Fruit fly (Drosophila melanogaster) whole organism, embryonic: ENCODE results near the gene dpr20.
A peak's percentile ranks its signal among the peaks of the same experiment; 100 is the strongest.

ENCODE experiments used
- Atf-2 ChIP-seq: fragments of 200-800 bp; sonication (Bioruptor generic); optimal IDR thresholded peaks from 2 replicates; lab custom pipeline; 2016; ENCODE audit warnings: missing biosample characterization, missing genetic modification characterization
- BEAF-32 ChIP-seq: fragments of 200-800 bp; sonication (Bioruptor generic); optimal IDR thresholded peaks from 3 replicates; lab custom pipeline; 2017; ENCODE audit warnings: missing biosample characterization, missing genetic modification characterization, mild to moderate bottlenecking, moderate library complexity, missing genetic modification reagents
- Bdp1 ChIP-seq: fragments of 200-800 bp; sonication (Bioruptor generic); optimal IDR thresholded peaks from 3 replicates; lab custom pipeline; 2016; ENCODE audit warnings: missing biosample characterization, missing genetic modification characterization
- CG11456 ChIP-seq: fragments of 200-800 bp; sonication (Bioruptor generic); IDR thresholded peaks from 3 replicates; pipeline ENCODE4 v1.3.6; 2022; ENCODE audit warnings: missing biosample characterization, missing genetic modification characterization
- CG11723 ChIP-seq: fragments of 200-800 bp; sonication (Bioruptor generic); optimal IDR thresholded peaks from 2 replicates; lab custom pipeline; 2017; ENCODE audit warnings: missing biosample characterization, mild to moderate bottlenecking, missing genetic modification characterization
- CG12104 ChIP-seq: fragments of 200-800 bp; sonication (Bioruptor generic); optimal IDR thresholded peaks from 3 replicates; lab custom pipeline; 2016; ENCODE audit warnings: missing biosample characterization, missing genetic modification characterization
- CG12219 ChIP-seq: fragments of 200-800 bp; sonication (Bioruptor generic); optimal IDR thresholded peaks from 3 replicates; lab custom pipeline; 2018; ENCODE audit warnings: missing biosample characterization, mild to moderate bottlenecking, missing genetic modification characterization
- CG12659 ChIP-seq: fragments of 200-800 bp; sonication (Bioruptor generic); optimal IDR thresholded peaks from 3 replicates; lab custom pipeline; 2017; ENCODE audit warnings: mild to moderate bottlenecking, missing biosample characterization, missing genetic modification reagents, missing genetic modification characterization
- CG12744 ChIP-seq: fragments of 200-800 bp; sonication (Bioruptor generic); optimal IDR thresholded peaks from 2 replicates; lab custom pipeline; 2016; ENCODE audit warnings: missing biosample characterization, missing genetic modification characterization
- CG13424 ChIP-seq: fragments of 200-800 bp; sonication (Bioruptor generic); optimal IDR thresholded peaks from 2 replicates; lab custom pipeline; 2019; ENCODE audit warnings: missing biosample characterization, mild to moderate bottlenecking, missing genetic modification characterization, moderate library complexity
- CG1832 ChIP-seq: fragments of 200-800 bp; sonication (Bioruptor generic); optimal IDR thresholded peaks from 2 replicates; lab custom pipeline; 2017; ENCODE audit warnings: missing biosample characterization, mild to moderate bottlenecking, missing genetic modification characterization, inconsistent platforms
- CG2199 ChIP-seq: fragments of 200-800 bp; sonication (Bioruptor generic); IDR thresholded peaks from 3 replicates; pipeline ENCODE4 v1.3.6; 2022; ENCODE audit warnings: missing biosample characterization, missing genetic modification characterization
- CG33557 ChIP-seq: fragments of 200-800 bp; sonication (Bioruptor generic); optimal IDR thresholded peaks from 2 replicates; lab custom pipeline; 2019; ENCODE audit warnings: missing biosample characterization, mild to moderate bottlenecking, missing genetic modification characterization, moderate library complexity
- CG3838 ChIP-seq: fragments of 200-800 bp; sonication (Bioruptor generic); optimal IDR thresholded peaks from 3 replicates; lab custom pipeline; 2016; ENCODE audit warnings: missing biosample characterization, missing genetic modification characterization
- CG4617 ChIP-seq: fragments of 200-800 bp; sonication (Bioruptor generic); optimal IDR thresholded peaks from 3 replicates; lab custom pipeline; 2016; ENCODE audit warnings: missing biosample characterization, missing genetic modification characterization, borderline replicate concordance
- CG9817 ChIP-seq: fragments of 200-800 bp; sonication (Bioruptor generic); optimal IDR thresholded peaks from 2 replicates; lab custom pipeline; 2018; ENCODE audit warnings: missing biosample characterization, mild to moderate bottlenecking, missing genetic modification characterization, moderate library complexity
- D ChIP-seq, 2 experiments: fragments of 200-800 bp in 1 of 2; fragments of >200 bp in 1 of 2; sonication (Bioruptor generic) in 1 of 2; optimal IDR thresholded peaks; 2 replicates in 1 of 2; 3 replicates in 1 of 2; lab custom pipeline; 2017; ENCODE audit warnings: mild to moderate bottlenecking in 1 of 2, missing biosample characterization in 1 of 2, missing genetic modification characterization in 1 of 2, missing genetic modification reagents in 1 of 2
- GATAe ChIP-seq: fragments of 200-800 bp; sonication (Bioruptor generic); conservative IDR thresholded peaks from 2 replicates; pipeline ENCODE4 v1.3.6; 2022; ENCODE audit warnings: missing biosample characterization, missing genetic modification characterization
- Lpt ChIP-seq: fragments of >200 bp; optimal IDR thresholded peaks from 2 replicates; lab custom pipeline; 2018; ENCODE audit warnings: missing biosample characterization, missing genetic modification characterization
- Max ChIP-seq: fragments of 200-800 bp; sonication (Bioruptor generic); optimal IDR thresholded peaks from 2 replicates; lab custom pipeline; 2016; ENCODE audit warnings: missing biosample characterization, mild to moderate bottlenecking, missing genetic modification characterization
- Med ChIP-seq: fragments of 200-800 bp; sonication (Bioruptor generic); peaks from one replicate; lab custom pipeline; 2016; ENCODE audit warnings: missing biosample characterization, missing genetic modification characterization, mild to moderate bottlenecking, inconsistent platforms, moderate library complexity
- NfI ChIP-seq: fragments of 200-800 bp; sonication (Bioruptor generic); optimal IDR thresholded peaks from 3 replicates; lab custom pipeline; 2018; ENCODE audit warnings: missing biosample characterization, mild to moderate bottlenecking, missing genetic modification characterization, moderate library complexity
- Oaz ChIP-seq: fragments of 200-800 bp; sonication (Bioruptor generic); IDR thresholded peaks from 2 replicates; pipeline ENCODE4 v1.3.6; 2022; ENCODE audit warnings: missing biosample characterization, missing genetic modification characterization
- Oli ChIP-seq: fragments of 200-800 bp; sonication (Bioruptor generic); optimal IDR thresholded peaks from 2 replicates; lab custom pipeline; 2018; ENCODE audit warnings: missing biosample characterization, mild to moderate bottlenecking, missing genetic modification characterization, moderate library complexity
- Side ChIP-seq: fragments of 200-800 bp; sonication (Bioruptor generic); optimal IDR thresholded peaks from 2 replicates; lab custom pipeline; 2016; ENCODE audit warnings: missing biosample characterization, missing genetic modification characterization
- Sox100B ChIP-seq: fragments of 200-800 bp; sonication (Bioruptor generic); optimal IDR thresholded peaks from 3 replicates; lab custom pipeline; 2018; ENCODE audit warnings: missing biosample characterization, mild to moderate bottlenecking, missing genetic modification characterization
- Xrp1 ChIP-seq: fragments of 200-800 bp; sonication (Bioruptor generic); IDR thresholded peaks from 2 replicates; pipeline ENCODE4 v1.3.6; 2022; ENCODE audit warnings: missing biosample characterization, missing genetic modification characterization
- aop ChIP-seq: fragments of 200-800 bp; sonication (Bioruptor generic); IDR thresholded peaks from 2 replicates; pipeline ENCODE4 v1.3.6; 2022; ENCODE audit warnings: missing biosample characterization, missing genetic modification characterization
- bsh ChIP-seq, 2 experiments: fragments of 200-800 bp; sonication (Bioruptor generic); optimal IDR thresholded peaks; 2 replicates each; lab custom pipeline; 2017 to 2018; ENCODE audit warnings: mild to moderate bottlenecking in 2 of 2, missing biosample characterization in 2 of 2, missing genetic modification characterization in 2 of 2, moderate library complexity in 1 of 2
- crp ChIP-seq, 2 experiments: fragments of 200-800 bp; sonication (Bioruptor generic); optimal IDR thresholded peaks; 2 replicates in 1 of 2; 3 replicates in 1 of 2; lab custom pipeline; 2017; ENCODE audit warnings: missing biosample characterization in 2 of 2, missing genetic modification characterization in 2 of 2, mild to moderate bottlenecking in 1 of 2, moderate library complexity in 1 of 2
- ems ChIP-seq: fragments of 200-800 bp; sonication (Bioruptor generic); optimal IDR thresholded peaks from 3 replicates; lab custom pipeline; 2016; ENCODE audit warnings: missing biosample characterization, missing genetic modification characterization
- gce ChIP-seq: fragments of 200-800 bp; sonication (Bioruptor generic); IDR thresholded peaks from 3 replicates; pipeline ENCODE4 v1.3.6; 2022; ENCODE audit warnings: missing biosample characterization, missing genetic modification characterization
- hb ChIP-seq: fragments of 200-800 bp; sonication (Bioruptor generic); IDR thresholded peaks from 3 replicates; pipeline ENCODE4 v1.3.6; 2022; ENCODE audit warnings: missing biosample characterization, missing genetic modification characterization; ENCODE audit not compliant: partially characterized antibody
- jing ChIP-seq: fragments of 200-800 bp; sonication (Bioruptor generic); optimal IDR thresholded peaks from 2 replicates; lab custom pipeline; 2018; ENCODE audit warnings: missing biosample characterization, mild to moderate bottlenecking, missing genetic modification characterization
- jumu ChIP-seq: fragments of 200-800 bp; sonication (Bioruptor generic); optimal IDR thresholded peaks from 3 replicates; lab custom pipeline; 2016; ENCODE audit warnings: missing biosample characterization, missing genetic modification characterization
- lola ChIP-seq, 3 experiments: fragments of >200 bp in 2 of 3; fragments of 200-800 bp in 1 of 3; sonication (Bioruptor generic) in 1 of 3; optimal IDR thresholded peaks; 2 replicates each; lab custom pipeline; 2017 to 2019; ENCODE audit warnings: missing biosample characterization in 3 of 3, missing genetic modification characterization in 3 of 3, mild to moderate bottlenecking in 1 of 3, moderate library complexity in 1 of 3
- mam ChIP-seq: fragments of 200-800 bp; sonication (Bioruptor generic); optimal IDR thresholded peaks from 3 replicates; lab custom pipeline; 2016; ENCODE audit warnings: missing biosample characterization, missing genetic modification characterization
- mirr ChIP-seq: fragments of 200-800 bp; sonication (Bioruptor generic); optimal IDR thresholded peaks from 3 replicates; lab custom pipeline; 2018; ENCODE audit warnings: missing biosample characterization, mild to moderate bottlenecking, missing genetic modification characterization
- nmo ChIP-seq: fragments of 200-800 bp; sonication (Bioruptor generic); optimal IDR thresholded peaks from 2 replicates; lab custom pipeline; 2018; ENCODE audit warnings: missing biosample characterization, mild to moderate bottlenecking, missing genetic modification characterization, moderate library complexity
- p53 ChIP-seq: fragments of 200-800 bp; sonication (Bioruptor generic); optimal IDR thresholded peaks from 2 replicates; lab custom pipeline; 2016; ENCODE audit warnings: missing biosample characterization, missing genetic modification characterization
- pho ChIP-seq: fragments of 200-800 bp; sonication (Bioruptor generic); optimal IDR thresholded peaks from 2 replicates; lab custom pipeline; 2016; ENCODE audit warnings: missing biosample characterization, missing genetic modification characterization
- ranshi ChIP-seq: fragments of 200-800 bp; sonication (Bioruptor generic); IDR thresholded peaks from 2 replicates; pipeline ENCODE4 v1.3.6; 2022; ENCODE audit warnings: missing biosample characterization, missing genetic modification characterization
- scrt ChIP-seq: fragments of 200-800 bp; sonication (Bioruptor generic); optimal IDR thresholded peaks from 2 replicates; lab custom pipeline; 2018; ENCODE audit warnings: missing biosample characterization, mild to moderate bottlenecking, missing genetic modification characterization, moderate library complexity
- seq ChIP-seq: fragments of 200-800 bp; sonication (Bioruptor generic); IDR thresholded peaks from 2 replicates; pipeline ENCODE4 v1.3.6; 2022; ENCODE audit warnings: missing biosample characterization, missing genetic modification characterization
- tna ChIP-seq: fragments of 200-800 bp; sonication (Bioruptor generic); IDR thresholded peaks from 2 replicates; pipeline ENCODE4 v1.3.6; 2022; ENCODE audit warnings: missing biosample characterization, missing genetic modification characterization; ENCODE audit not compliant: partially characterized antibody
- twi ChIP-seq: fragments of 200-800 bp; optimal IDR thresholded peaks from 2 replicates; lab custom pipeline; 2019; ENCODE audit warnings: missing biosample characterization, mild to moderate bottlenecking, missing genetic modification characterization, moderate library complexity
- vfl ChIP-seq: fragments of 200-800 bp; sonication (Bioruptor generic); optimal IDR thresholded peaks from 2 replicates; lab custom pipeline; 2016; ENCODE audit warnings: missing biosample characterization, missing genetic modification characterization
- zen2 ChIP-seq: fragments of 200-800 bp; sonication (Bioruptor generic); IDR thresholded peaks from 3 replicates; pipeline ENCODE4 v1.3.6; 2022; ENCODE audit warnings: missing biosample characterization, missing genetic modification characterization; ENCODE audit not compliant: partially characterized antibody

Gene dpr20

DNA sequence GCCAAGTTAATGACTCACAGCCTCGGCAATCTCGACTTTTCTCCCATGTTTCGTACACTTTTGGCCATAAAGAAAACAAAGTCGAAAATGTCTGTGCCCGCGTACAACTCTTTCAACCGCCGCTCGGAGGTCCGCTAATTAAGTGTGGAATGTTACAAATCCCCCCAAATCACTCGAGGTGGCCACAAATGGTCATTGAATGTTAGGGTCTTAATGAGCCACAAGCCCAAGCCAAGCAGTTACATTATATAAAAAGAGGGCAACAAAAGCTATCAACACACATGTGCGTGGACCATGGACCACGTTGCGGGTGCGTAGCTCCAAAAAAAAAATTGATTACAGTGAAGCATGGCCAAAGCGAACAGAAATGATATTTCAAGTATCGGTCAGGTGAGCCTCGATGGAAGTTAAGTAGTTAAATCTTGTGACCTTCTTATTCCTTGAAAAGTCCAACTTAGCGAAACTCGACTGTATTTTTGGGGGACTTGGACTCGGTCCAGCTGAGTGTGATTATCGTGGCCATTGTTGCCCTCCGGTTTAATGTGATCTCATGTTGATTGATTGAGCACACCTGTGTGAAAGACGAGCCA lies 37.7 kb downstream of the dpr20 start (continued):
- TF ChIP-seq CG12104 = peak; percentile 74
- TF ChIP-seq CG12744 (GFP tag; lab: Kevin White, UChicago) = peak; percentile 74
- no peak for TF ChIP-seq D (optimal IDR thresholded peaks at IDR 0.05; lab: Kevin White, UChicago)
- peak; percentile 62 for TF ChIP-seq D (GFP tag; optimal IDR thresholded peaks at IDR 0.05; lab: Kevin White, UChicago)
- peak; percentile 80 for TF ChIP-seq vfl (GFP tag; lab: Kevin White, UChicago)
- TF ChIP-seq zen2 = no peak
- TF ChIP-seq Oaz (GFP tag; lab: Robert Waterston, UW) = peak; percentile 88
- TF ChIP-seq ranshi (GFP tag; lab: Robert Waterston, UW) = peak; percentile 94
- TF ChIP-seq p53 (GFP tag; lab: Kevin White, UChicago) = peak; percentile 67
- TF ChIP-seq mam (GFP tag; lab: Kevin White, UChicago) = peak; percentile 86
- peak; percentile 93 for TF ChIP-seq Xrp1 (GFP tag; lab: Robert Waterston, UW)
- peak; percentile 78 for TF ChIP-seq mirr (GFP tag; lab: Kevin White, UChicago)
- TF ChIP-seq tna (GFP tag; lab: Robert Waterston, UW) = no peak
- TF ChIP-seq Atf-2 (GFP tag; lab: Kevin White, UChicago) = peak; percentile 85
- peak; percentile 67 for TF ChIP-seq Max (GFP tag; lab: Kevin White, UChicago)
- no peak for TF ChIP-seq CG33557 (GFP tag; lab: Kevin White, UChicago)
- peak; percentile 94 for TF ChIP-seq CG2199
- TF ChIP-seq jing (GFP tag; lab: Kevin White, UChicago) = peak; percentile 83
- TF ChIP-seq aop = peak; percentile 90
- TF ChIP-seq twi (tag; lab: Kevin White, UChicago) = peak; percentile 57
- peak in 1 of 2 experiments; percentile 90 for TF ChIP-seq bsh (GFP tag; optimal IDR thresholded peaks at IDR 0.05; lab: Kevin White, UChicago)
- peak; percentile 76 for TF ChIP-seq CG11723 (GFP tag; lab: Kevin White, UChicago)
- peak; percentile 66; the same call in 1 of the 2 replicates for TF ChIP-seq GATAe (GFP tag; lab: Robert Waterston, UW)
- TF ChIP-seq jumu (GFP tag; lab: Kevin White, UChicago) = peak; percentile 88
- TF ChIP-seq ems (GFP tag; lab: Kevin White, UChicago) = peak; percentile 87
- peak; percentile 62 for TF ChIP-seq Bdp1 (GFP tag; lab: Kevin White, UChicago)
- TF ChIP-seq Lpt (GFP tag; lab: Kevin White, UChicago) = no peak
- TF ChIP-seq CG13424 (tag; lab: Kevin White, UChicago) = peak; percentile 88
- peak; percentile 66 for TF ChIP-seq CG3838
- TF ChIP-seq Med (GFP tag; lab: Kevin White, UChicago) = peak; percentile 99
- no peak for TF ChIP-seq CG1832 (GFP tag; lab: Kevin White, UChicago)
- TF ChIP-seq lola (GFP tag; optimal IDR thresholded peaks at IDR 0.05; lab: Kevin White, UChicago) = peak in 1 of 3 experiments; percentile 59
- TF ChIP-seq nmo (GFP tag; lab: Kevin White, UChicago) = peak; percentile 83
- peak; percentile 80 for TF ChIP-seq scrt (GFP tag; lab: Kevin White, UChicago)
- TF ChIP-seq Oli (tag; lab: Kevin White, UChicago) = peak; percentile 88
- no peak for TF ChIP-seq BEAF-32
- TF ChIP-seq pho (GFP tag; lab: Kevin White, UChicago) = peak; percentile 81
- peak in 1 of 2 experiments; percentile 35 for TF ChIP-seq crp (GFP tag; optimal IDR thresholded peaks at IDR 0.05; lab: Kevin White, UChicago)
- TF ChIP-seq Sox100B (GFP tag; lab: Kevin White, UChicago) = peak; percentile 75
- TF ChIP-seq Side (GFP tag; lab: Kevin White, UChicago) = peak; percentile 84
- peak; percentile 95 for TF ChIP-seq gce
- TF ChIP-seq CG12659 = peak; percentile 84
- TF ChIP-seq CG12219 (GFP tag; lab: Kevin White, UChicago) = peak; percentile 91
- TF ChIP-seq CG9817 (tag; lab: Kevin White, UChicago) = peak; percentile 85
- TF ChIP-seq CG11456 (GFP tag; lab: Robert Waterston, UW) = peak; percentile 94
- TF ChIP-seq seq (GFP tag; lab: Robert Waterston, UW) = peak; percentile 92
- peak; percentile 86 for TF ChIP-seq NfI (GFP tag; lab: Kevin White, UChicago)
- no peak for TF ChIP-seq hb (GFP tag; lab: Robert Waterston, UW)
- TF ChIP-seq CG4617 = peak; percentile 81
